Fruit fly (Drosophila melanogaster) whole organism, embryonic: Measurements from ENCODE around the gene LManV.

ENCODE experiments used
- Asciz ChIP-seq: fragments of 200-800 bp; sonication (Bioruptor generic); optimal IDR thresholded peaks from 2 replicates; lab custom pipeline; 2017; ENCODE audit warnings: missing biosample characterization, mild to moderate bottlenecking, missing genetic modification characterization, missing genetic modification reagents
- B-H2 ChIP-seq: fragments of 200-800 bp; sonication (Bioruptor generic); optimal IDR thresholded peaks from 2 replicates; lab custom pipeline; 2018; ENCODE audit warnings: missing biosample characterization, mild to moderate bottlenecking, missing genetic modification characterization
- BEAF-32 ChIP-seq: fragments of 200-800 bp; sonication (Bioruptor generic); optimal IDR thresholded peaks from 3 replicates; lab custom pipeline; 2017; ENCODE audit warnings: missing biosample characterization, missing genetic modification characterization, mild to moderate bottlenecking, moderate library complexity, missing genetic modification reagents
- CG10274 ChIP-seq: fragments of 200-800 bp; sonication (Bioruptor generic); optimal IDR thresholded peaks from 3 replicates; lab custom pipeline; 2017; ENCODE audit warnings: missing biosample characterization, mild to moderate bottlenecking, missing genetic modification characterization
- CG11093 ChIP-seq: fragments of 200-800 bp; sonication (Bioruptor generic); IDR thresholded peaks from 3 replicates; pipeline ENCODE4 v1.3.6; 2022; ENCODE audit warnings: missing biosample characterization, missing genetic modification characterization
- CG12659 ChIP-seq: fragments of 200-800 bp; sonication (Bioruptor generic); optimal IDR thresholded peaks from 3 replicates; lab custom pipeline; 2017; ENCODE audit warnings: mild to moderate bottlenecking, missing biosample characterization, missing genetic modification reagents, missing genetic modification characterization
- CG13894 ChIP-seq: fragments of 200-800 bp; sonication (Bioruptor generic); optimal IDR thresholded peaks from 3 replicates; lab custom pipeline; 2018; ENCODE audit warnings: missing biosample characterization, mild to moderate bottlenecking, missing genetic modification characterization, moderate library complexity
- CG15269 ChIP-seq: fragments of 200-800 bp; sonication (Bioruptor generic); optimal IDR thresholded peaks from 2 replicates; lab custom pipeline; 2018; ENCODE audit warnings: missing biosample characterization, mild to moderate bottlenecking, missing genetic modification characterization, moderate library complexity
- CG15514 ChIP-seq: fragments of 200-800 bp; sonication (Bioruptor generic); optimal IDR thresholded peaks from 3 replicates; lab custom pipeline; 2017; ENCODE audit warnings: missing biosample characterization, missing genetic modification characterization, mild to moderate bottlenecking, moderate library complexity, missing genetic modification reagents
- CG1647 ChIP-seq: fragments of 200-800 bp; sonication (Bioruptor generic); optimal IDR thresholded peaks from 3 replicates; lab custom pipeline; 2016; ENCODE audit warnings: missing biosample characterization, missing genetic modification characterization
- CG16779 ChIP-seq: fragments of 200-800 bp; sonication (Bioruptor generic); IDR thresholded peaks from 2 replicates; pipeline ENCODE4 v1.3.6; 2022; ENCODE audit warnings: missing biosample characterization, missing genetic modification characterization
- CG17802 ChIP-seq: fragments of 200-800 bp; sonication (Bioruptor generic); optimal IDR thresholded peaks from 2 replicates; lab custom pipeline; 2018; ENCODE audit warnings: missing biosample characterization, mild to moderate bottlenecking, missing genetic modification characterization, moderate library complexity
- CG1832 ChIP-seq: fragments of 200-800 bp; sonication (Bioruptor generic); optimal IDR thresholded peaks from 2 replicates; lab custom pipeline; 2017; ENCODE audit warnings: missing biosample characterization, mild to moderate bottlenecking, missing genetic modification characterization, inconsistent platforms
- CG18476 ChIP-seq: fragments of 200-800 bp; sonication (Bioruptor generic); optimal IDR thresholded peaks from 2 replicates; lab custom pipeline; 2016; ENCODE audit warnings: missing biosample characterization, mild to moderate bottlenecking, missing genetic modification characterization
- CG18599 ChIP-seq: fragments of 200-800 bp; sonication (Bioruptor generic); optimal IDR thresholded peaks from 3 replicates; lab custom pipeline; 2017; ENCODE audit warnings: missing biosample characterization, missing genetic modification characterization, mild to moderate bottlenecking, moderate library complexity, missing genetic modification reagents
- CG2120 ChIP-seq: fragments of 200-800 bp; sonication (Bioruptor generic); optimal IDR thresholded peaks from 3 replicates; lab custom pipeline; 2016; ENCODE audit warnings: missing biosample characterization, missing genetic modification characterization
- CG32767 ChIP-seq: fragments of 200-800 bp; sonication (Bioruptor generic); IDR thresholded peaks from 2 replicates; pipeline ENCODE4 v1.3.6; 2022; ENCODE audit warnings: missing biosample characterization, missing genetic modification characterization
- CG4617 ChIP-seq: fragments of 200-800 bp; sonication (Bioruptor generic); optimal IDR thresholded peaks from 3 replicates; lab custom pipeline; 2016; ENCODE audit warnings: missing biosample characterization, missing genetic modification characterization, borderline replicate concordance
- CG5245 ChIP-seq: fragments of 200-800 bp; sonication (Bioruptor generic); optimal IDR thresholded peaks from 3 replicates; lab custom pipeline; 2016; ENCODE audit warnings: missing biosample characterization, missing genetic modification characterization
- CG6272 ChIP-seq: fragments of 200-800 bp; sonication (Bioruptor generic); IDR thresholded peaks from 2 replicates; pipeline ENCODE4 v1.3.6; 2022; ENCODE audit warnings: missing biosample characterization, missing genetic modification characterization
- CG8388 ChIP-seq: fragments of 200-800 bp; sonication (Bioruptor generic); optimal IDR thresholded peaks from 2 replicates; lab custom pipeline; 2019; ENCODE audit warnings: missing biosample characterization, mild to moderate bottlenecking, missing genetic modification characterization, moderate library complexity
- CG8924 ChIP-seq: fragments of 200-800 bp; optimal IDR thresholded peaks from 3 replicates; lab custom pipeline; 2019; ENCODE audit warnings: missing biosample characterization, mild to moderate bottlenecking, missing genetic modification characterization, moderate library complexity
- CG9437 ChIP-seq: fragments of 200-800 bp; sonication (Bioruptor generic); optimal IDR thresholded peaks from 2 replicates; lab custom pipeline; 2018; ENCODE audit warnings: missing biosample characterization, mild to moderate bottlenecking, missing genetic modification characterization
- CG9609 ChIP-seq: fragments of 200-800 bp; sonication (Bioruptor generic); optimal IDR thresholded peaks from 3 replicates; lab custom pipeline; 2016; ENCODE audit warnings: missing biosample characterization, missing genetic modification characterization
- CG9932 ChIP-seq: fragments of 200-800 bp; sonication (Bioruptor generic); IDR thresholded peaks from 2 replicates; pipeline ENCODE4 v1.3.6; 2022; ENCODE audit warnings: missing biosample characterization, missing genetic modification characterization
- CrebB ChIP-seq: fragments of 200-800 bp; sonication (Bioruptor generic); optimal IDR thresholded peaks from 3 replicates; lab custom pipeline; 2018; ENCODE audit warnings: missing biosample characterization, mild to moderate bottlenecking, missing genetic modification characterization
- Drgx ChIP-seq: fragments of 200-800 bp; sonication (Bioruptor generic); IDR thresholded peaks from 2 replicates; pipeline ENCODE4 v1.3.6; 2022; ENCODE audit warnings: missing biosample characterization, missing genetic modification characterization
- Fer3 ChIP-seq: fragments of 200-800 bp; sonication (Bioruptor generic); optimal IDR thresholded peaks from 2 replicates; lab custom pipeline; 2018; ENCODE audit warnings: missing biosample characterization, mild to moderate bottlenecking, missing genetic modification characterization, moderate library complexity
- HmgZ ChIP-seq: fragments of 200-800 bp; sonication (Bioruptor generic); optimal IDR thresholded peaks from 2 replicates; lab custom pipeline; 2018; ENCODE audit warnings: missing biosample characterization, mild to moderate bottlenecking, missing genetic modification characterization
- MTF-1 ChIP-seq: fragments of 200-800 bp; sonication (Bioruptor generic); optimal IDR thresholded peaks from 2 replicates; lab custom pipeline; 2018; ENCODE audit warnings: missing biosample characterization, mild to moderate bottlenecking, missing genetic modification characterization, borderline replicate concordance
- Mad ChIP-seq: fragments of 200-800 bp; sonication (Bioruptor generic); optimal IDR thresholded peaks from 2 replicates; lab custom pipeline; 2016; ENCODE audit warnings: missing biosample characterization, missing genetic modification characterization
- Med ChIP-seq: fragments of 200-800 bp; sonication (Bioruptor generic); peaks from one replicate; lab custom pipeline; 2016; ENCODE audit warnings: missing biosample characterization, missing genetic modification characterization, mild to moderate bottlenecking, inconsistent platforms, moderate library complexity
- Opbp ChIP-seq: fragments of 200-800 bp; sonication (Bioruptor generic); IDR thresholded peaks from 3 replicates; pipeline ENCODE4 v1.3.6; 2022; ENCODE audit warnings: missing biosample characterization, missing genetic modification characterization; ENCODE audit not compliant: partially characterized antibody
- PHDP ChIP-seq: fragments of 200-800 bp; sonication (Bioruptor generic); optimal IDR thresholded peaks from 3 replicates; lab custom pipeline; 2018; ENCODE audit warnings: missing biosample characterization, mild to moderate bottlenecking, missing genetic modification characterization, moderate library complexity
- Scr ChIP-seq: fragments of 200-800 bp; sonication (Bioruptor generic); IDR thresholded peaks from 2 replicates; pipeline ENCODE4 v1.3.6; 2022; ENCODE audit warnings: missing biosample characterization, missing genetic modification characterization; ENCODE audit not compliant: partially characterized antibody
- abd-A ChIP-seq: fragments of 200-800 bp; sonication (Bioruptor generic); optimal IDR thresholded peaks from 3 replicates; lab custom pipeline; 2019; ENCODE audit warnings: missing biosample characterization, mild to moderate bottlenecking, missing genetic modification characterization, moderate library complexity
- bab2 ChIP-seq: fragments of 200-800 bp; sonication (Bioruptor generic); optimal IDR thresholded peaks from 2 replicates; lab custom pipeline; 2016; ENCODE audit warnings: missing biosample characterization, missing genetic modification characterization
- cg ChIP-seq: fragments of 200-800 bp; sonication (Bioruptor generic); optimal IDR thresholded peaks from 3 replicates; lab custom pipeline; 2019; ENCODE audit warnings: missing biosample characterization, mild to moderate bottlenecking, missing genetic modification characterization, moderate library complexity
- dan ChIP-seq: fragments of 200-800 bp; sonication (Bioruptor generic); IDR thresholded peaks from 2 replicates; pipeline ENCODE4 v1.3.6; 2022; ENCODE audit warnings: missing biosample characterization, missing genetic modification characterization
- exex ChIP-seq: fragments of 200-800 bp; sonication (Bioruptor generic); optimal IDR thresholded peaks from 4 replicates; lab custom pipeline; 2018; ENCODE audit warnings: missing biosample characterization, mild to moderate bottlenecking, missing genetic modification characterization, moderate library complexity
- gcm ChIP-seq: fragments of 200-800 bp; sonication (Bioruptor generic); optimal IDR thresholded peaks from 2 replicates; lab custom pipeline; 2019; ENCODE audit warnings: missing biosample characterization, mild to moderate bottlenecking, missing genetic modification characterization, moderate library complexity
- grau ChIP-seq: fragments of 200-800 bp; optimal IDR thresholded peaks from 3 replicates; lab custom pipeline; 2019; ENCODE audit warnings: missing biosample characterization, mild to moderate bottlenecking, missing genetic modification characterization, moderate library complexity
- gsb-n ChIP-seq: fragments of 200-800 bp; sonication (Bioruptor generic); optimal IDR thresholded peaks from 3 replicates; lab custom pipeline; 2018; ENCODE audit warnings: missing biosample characterization, mild to moderate bottlenecking, missing genetic modification characterization
- lola ChIP-seq, 3 experiments: fragments of >200 bp in 2 of 3; fragments of 200-800 bp in 1 of 3; sonication (Bioruptor generic) in 1 of 3; optimal IDR thresholded peaks; 2 replicates each; lab custom pipeline; 2017 to 2019; ENCODE audit warnings: missing biosample characterization in 3 of 3, missing genetic modification characterization in 3 of 3, mild to moderate bottlenecking in 1 of 3, moderate library complexity in 1 of 3
- pzg ChIP-seq: fragments of 200-800 bp; sonication (Bioruptor generic); optimal IDR thresholded peaks from 3 replicates; lab custom pipeline; 2018; ENCODE audit warnings: missing biosample characterization, mild to moderate bottlenecking, missing genetic modification characterization, moderate library complexity
- sd ChIP-seq: fragments of 200-800 bp; sonication (Bioruptor generic); optimal IDR thresholded peaks from 3 replicates; lab custom pipeline; 2018; ENCODE audit warnings: missing biosample characterization, mild to moderate bottlenecking, missing genetic modification characterization, moderate library complexity
- stc ChIP-seq: fragments of 200-800 bp; sonication (Bioruptor generic); IDR thresholded peaks from 2 replicates; pipeline ENCODE4 v1.3.6; 2022; ENCODE audit warnings: missing biosample characterization, missing genetic modification characterization
- sug ChIP-seq: fragments of 200-800 bp; optimal IDR thresholded peaks from 2 replicates; lab custom pipeline; 2019; ENCODE audit warnings: missing biosample characterization, mild to moderate bottlenecking, missing genetic modification characterization, moderate library complexity
- trem ChIP-seq: fragments of 200-800 bp; optimal IDR thresholded peaks from 3 replicates; lab custom pipeline; 2019; ENCODE audit warnings: missing biosample characterization, mild to moderate bottlenecking, missing genetic modification characterization, moderate library complexity

LManV gene

DNA sequence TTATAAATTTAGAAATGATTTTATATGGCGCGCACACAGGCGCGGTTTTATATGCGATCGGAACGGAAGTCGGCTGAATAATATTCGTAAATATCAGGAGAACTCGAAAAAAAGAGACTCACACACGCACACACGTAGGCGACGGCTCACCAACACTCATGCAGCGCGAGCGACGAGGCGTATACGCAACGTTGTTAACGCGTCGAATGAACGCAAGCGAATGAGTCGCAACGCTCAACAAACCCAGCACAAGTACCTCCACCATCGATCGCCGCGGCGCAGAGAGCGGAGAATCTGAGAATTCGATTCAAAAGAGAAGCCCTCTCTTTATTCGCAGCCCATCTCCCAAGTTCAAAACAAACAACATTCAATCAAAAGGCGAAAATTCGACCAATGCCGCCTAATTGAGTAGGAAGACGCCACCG lies 40.5 kb downstream of the LManV start (continued):
- peak; percentile 43 for TF ChIP-seq CG2120
- 0 out of 2 replicates have a peak, but pooled peaks have one; percentile 21 for TF ChIP-seq Scr (GFP tag; lab: Robert Waterston, UW)
- peak; percentile 51 for TF ChIP-seq Fer3 (tag; lab: Kevin White, UChicago)
- peak; percentile 55 for TF ChIP-seq sd (tag; lab: Kevin White, UChicago)
- TF ChIP-seq exex (tag; lab: Kevin White, UChicago): peak; percentile 75
- peak; percentile 45 for TF ChIP-seq CG9932
- peak; percentile 60; the same call in 1 of the 3 replicates for TF ChIP-seq Opbp (GFP tag; lab: Robert Waterston, UW)
- TF ChIP-seq CG6272 (GFP tag; lab: Robert Waterston, UW): no peak
- TF ChIP-seq lola (GFP tag; optimal IDR thresholded peaks at IDR 0.05; lab: Kevin White, UChicago): peak in 1 of 3 experiments; percentile 42
- no peak for TF ChIP-seq CG4617 (GFP tag; lab: Kevin White, UChicago)
- TF ChIP-seq CG11093: no peak
- TF ChIP-seq Drgx: 0 out of 2 replicates have a peak, but pooled peaks have one; percentile 17
- TF ChIP-seq CG15269: peak; percentile 57
- TF ChIP-seq BEAF-32 (GFP tag; lab: Kevin White, UChicago): no peak
- peak; percentile 5 for TF ChIP-seq CG9609 (GFP tag; lab: Kevin White, UChicago)
- TF ChIP-seq CG15514 (GFP tag; lab: Kevin White, UChicago): peak; percentile 65
- TF ChIP-seq CG9437: peak; percentile 32
- peak; percentile 72 for TF ChIP-seq CrebB (tag; lab: Kevin White, UChicago)
- peak; percentile 33 for TF ChIP-seq grau (tag; lab: Kevin White, UChicago)
- peak; percentile 15 for TF ChIP-seq Asciz
- peak; percentile 72 for TF ChIP-seq MTF-1 (GFP tag; lab: Kevin White, UChicago)
- peak; percentile 93 for TF ChIP-seq cg
- no peak for TF ChIP-seq gsb-n
- TF ChIP-seq trem: no peak
- peak; percentile 10; the same call in 1 of the 2 replicates for TF ChIP-seq CG32767 (GFP tag; lab: Robert Waterston, UW)
- TF ChIP-seq PHDP (tag; lab: Kevin White, UChicago): peak; percentile 41
- no peak for TF ChIP-seq gcm (GFP tag; lab: Kevin White, UChicago)
- TF ChIP-seq Mad (GFP tag; lab: Kevin White, UChicago): peak; percentile 24
- TF ChIP-seq sug: peak; percentile 58
- TF ChIP-seq B-H2 (GFP tag; lab: Kevin White, UChicago): peak; percentile 46
- peak; percentile 78 for TF ChIP-seq HmgZ
- TF ChIP-seq CG8924: peak; percentile 31
- peak; percentile 57 for TF ChIP-seq CG18599 (GFP tag; lab: Kevin White, UChicago)
- TF ChIP-seq CG18476 (GFP tag; lab: Kevin White, UChicago): no peak
- TF ChIP-seq Med (GFP tag; lab: Kevin White, UChicago): peak; percentile 92
- no peak for TF ChIP-seq CG17802 (tag; lab: Kevin White, UChicago)
- TF ChIP-seq CG13894 (tag; lab: Kevin White, UChicago): peak; percentile 80
- TF ChIP-seq CG12659: peak; percentile 35
- no peak for TF ChIP-seq CG8388 (GFP tag; lab: Kevin White, UChicago)
- peak; percentile 4 for TF ChIP-seq pzg
- peak; percentile 1 for TF ChIP-seq CG1647 (GFP tag; lab: Kevin White, UChicago)
- TF ChIP-seq CG16779: peak; percentile 46; the same call in 1 of the 2 replicates
- TF ChIP-seq CG5245 (GFP tag; lab: Kevin White, UChicago): no peak
- no peak for TF ChIP-seq bab2 (GFP tag; lab: Kevin White, UChicago)
- TF ChIP-seq CG10274 (GFP tag; lab: Kevin White, UChicago): no peak
- TF ChIP-seq stc (GFP tag; lab: Robert Waterston, UW): peak; percentile 72; the same call in 1 of the 2 replicates
- no peak for TF ChIP-seq CG1832
- peak; percentile 87 for TF ChIP-seq abd-A (tag; lab: Kevin White, UChicago)
- TF ChIP-seq dan (GFP tag; lab: Robert Waterston, UW): no peak
